Worm (Caenorhabditis elegans): Measurements from ENCODE around the gene fnip-2.

- TF ChIP-seq aly-1 (tag; optimal IDR thresholded peaks at IDR 0.05), result no peak
- no peak for TF ChIP-seq sea-1 (GFP tag; conservative IDR thresholded peaks at IDR 0.05)
- no peak for TF ChIP-seq ama-1 (optimal IDR thresholded peaks at IDR 0.05)
- TF ChIP-seq B0310.2 (tag; optimal IDR thresholded peaks at IDR 0.05), result no peak
- TF ChIP-seq F13C5.2 (tag; optimal IDR thresholded peaks at IDR 0.05), result no peak
These were observed 23.5 kb downstream of the fnip-2 start for ce11 chrIV:2246150-2246549.
